Worm (Caenorhabditis elegans): ENCODE results near the gene clp-6.

Gene clp-6

ce11 chrIV:1388079-1388478 is 46.8 kb downstream of the clp-6 start:
- no peak for TF ChIP-seq aly-2 (tag; optimal IDR thresholded peaks at IDR 0.05)
- TF ChIP-seq lir-3 (tag; optimal IDR thresholded peaks at IDR 0.05), result no peak
- TF ChIP-seq daf-12 (tag; optimal IDR thresholded peaks at IDR 0.05), result no peak
- no peak for TF ChIP-seq tag-97 (GFP tag; IDR thresholded peaks at IDR 0.05)
- no peak for TF ChIP-seq zfp-2 (tag; optimal IDR thresholded peaks at IDR 0.05)
- TF ChIP-seq arid-1 (GFP tag; conservative IDR thresholded peaks at IDR 0.05), result peak; percentile 64
- TF ChIP-seq dmd-6 (GFP tag; IDR thresholded peaks at IDR 0.05), result peak; percentile 62
- no peak for TF ChIP-seq Y75B8A.6 (GFP tag; IDR thresholded peaks at IDR 0.05)
- no peak for TF ChIP-seq Y105C5A.15 (GFP tag; IDR thresholded peaks at IDR 0.05)
- TF ChIP-seq attf-4 (tag; optimal IDR thresholded peaks at IDR 0.05), result no peak
- TF ChIP-seq lsy-2 (tag; optimal IDR thresholded peaks at IDR 0.05), result peak in 1 of 2 experiments; percentile 29
- no peak for TF ChIP-seq skn-1 (tag; optimal IDR thresholded peaks at IDR 0.05)
- TF ChIP-seq zip-2 (tag; optimal IDR thresholded peaks at IDR 0.05), result no peak
- no peak for TF ChIP-seq hif-1 (tag; optimal IDR thresholded peaks at IDR 0.05)
- no peak for TF ChIP-seq nhr-10 (tag; optimal IDR thresholded peaks at IDR 0.05)
- TF ChIP-seq zfp-3 (GFP tag; conservative IDR thresholded peaks at IDR 0.05), result peak; percentile 57; the same call in 1 of the 2 replicates
- TF ChIP-seq hmg-1.1 (GFP tag; IDR thresholded peaks at IDR 0.05), result peak; percentile 83
- TF ChIP-seq hlh-30 (tag; optimal IDR thresholded peaks at IDR 0.05; ENCODE audit: insufficient read depth), result peak; percentile 59
- no peak for TF ChIP-seq ztf-11 (tag; optimal IDR thresholded peaks at IDR 0.05)
- TF ChIP-seq jun-1 (tag; optimal IDR thresholded peaks at IDR 0.05), result no peak
- no peak for TF ChIP-seq ceh-28 (tag; optimal IDR thresholded peaks at IDR 0.05)
- TF ChIP-seq snpc-1.2 (GFP tag; IDR thresholded peaks at IDR 0.05), result no peak
- TF ChIP-seq nhr-11 (tag; optimal IDR thresholded peaks at IDR 0.05), result no peak
- TF ChIP-seq ama-1 (optimal IDR thresholded peaks at IDR 0.05), result no peak
- TF ChIP-seq R02D3.7 (tag; optimal IDR thresholded peaks at IDR 0.05), result no peak
- TF ChIP-seq ZK546.5 (tag; optimal IDR thresholded peaks at IDR 0.05), result no peak
- peak; percentile 33 for TF ChIP-seq lin-13 (GFP tag; optimal IDR thresholded peaks at IDR 0.05)
- 0 out of 2 replicates have a peak, but pooled peaks have one; percentile 26 for TF ChIP-seq ceh-44 (GFP tag; IDR thresholded peaks at IDR 0.05)
- no peak for TF ChIP-seq zag-1 (tag; optimal IDR thresholded peaks at IDR 0.05)
- no peak for TF ChIP-seq dpl-1 (GFP tag; optimal IDR thresholded peaks at IDR 0.05)
- TF ChIP-seq lin-38 (GFP tag; IDR thresholded peaks at IDR 0.05), result peak; percentile 65
- no peak for TF ChIP-seq egl-27 (tag; optimal IDR thresholded peaks at IDR 0.05)
- TF ChIP-seq T20F7.1 (GFP tag; optimal IDR thresholded peaks at IDR 0.05), result no peak
- TF ChIP-seq mep-1 (tag; optimal IDR thresholded peaks at IDR 0.05), result peak; percentile 69
- TF ChIP-seq lin-15B (tag; optimal IDR thresholded peaks at IDR 0.05), result no peak
- TF ChIP-seq mxl-3 (GFP tag; optimal IDR thresholded peaks at IDR 0.05), result peak; percentile 39
- no peak for TF ChIP-seq nhr-111 (GFP tag; optimal IDR thresholded peaks at IDR 0.05)
- TF ChIP-seq cey-2 (tag; optimal IDR thresholded peaks at IDR 0.05; ENCODE audit: borderline replicate concordance, insufficient read depth), result no peak
- TF ChIP-seq unc-39 (tag; optimal IDR thresholded peaks at IDR 0.05), result no peak
- TF ChIP-seq set-16 (GFP tag; IDR thresholded peaks at IDR 0.05), result peak; percentile 47; the same call in 1 of the 2 replicates
- TF ChIP-seq dve-1 (tag; optimal IDR thresholded peaks at IDR 0.05; ENCODE audit: insufficient read depth), result peak; percentile 38
- no peak; the same call in 1 of the 2 replicates for TF ChIP-seq php-3 (GFP tag; IDR thresholded peaks at IDR 0.05)
- peak; percentile 5 for TF ChIP-seq nhr-77 (tag; optimal IDR thresholded peaks at IDR 0.05)
- no peak for TF ChIP-seq nhr-237 (tag; optimal IDR thresholded peaks at IDR 0.05)
- TF ChIP-seq daf-16 (GFP tag; optimal IDR thresholded peaks at IDR 0.05), result peak in 1 of 2 experiments; percentile 13
- peak; percentile 4 for TF ChIP-seq daf-16 (tag; optimal IDR thresholded peaks at IDR 0.05)
- TF ChIP-seq F49E8.2 (tag; optimal IDR thresholded peaks at IDR 0.05; ENCODE audit: borderline replicate concordance), result no peak
- no peak for TF ChIP-seq unc-130 (GFP tag; optimal IDR thresholded peaks at IDR 0.05)
- TF ChIP-seq Y48G9A.11 (GFP tag; IDR thresholded peaks at IDR 0.05), result peak; percentile 66
- TF ChIP-seq spr-3 (GFP tag; optimal IDR thresholded peaks at IDR 0.05), result no peak
- TF ChIP-seq lin-39 (tag; optimal IDR thresholded peaks at IDR 0.05), result no peak
- no peak for TF ChIP-seq F37D6.2 (tag; optimal IDR thresholded peaks at IDR 0.05)
- TF ChIP-seq rbr-2 (tag; optimal IDR thresholded peaks at IDR 0.05), result peak; percentile 48

Measured in whole organism, L4 larva.